Worm (Caenorhabditis elegans) whole organism, young adult: ENCODE results near the gene Y49F6B.13.

Experiments used
- C06A6.2 ChIP-seq: fragments of 200-800 bp; sonication (Bioruptor generic); conservative IDR thresholded peaks from 2 replicates; pipeline ENCODE4 v1.3.6; 2022; ENCODE audit warnings: missing genetic modification characterization, missing compliant biosample characterization
- F39B2.1 ChIP-seq: fragments of 200-800 bp; sonication (Bioruptor generic); IDR thresholded peaks from 2 replicates; pipeline ENCODE4 v1.3.6; 2022; ENCODE audit warnings: missing genetic modification reagents, missing genetic modification characterization, missing compliant biosample characterization
- F52B5.7 ChIP-seq: sonication (generic microtip); optimal IDR thresholded peaks from 2 replicates; lab custom pipeline; 2016; ENCODE audit warnings: mild to moderate bottlenecking, missing genetic modification characterization, missing compliant biosample characterization
- F57C9.4 ChIP-seq: sonication (generic microtip); optimal IDR thresholded peaks from 2 replicates; lab custom pipeline; 2017; ENCODE audit warnings: mild to moderate bottlenecking, missing genetic modification characterization, missing compliant biosample characterization
- K11D2.4 ChIP-seq: fragments of 200-800 bp; sonication (Bioruptor generic); IDR thresholded peaks from 2 replicates; pipeline ENCODE4 v1.3.6; 2022; ENCODE audit warnings: missing genetic modification reagents, missing genetic modification characterization, missing compliant biosample characterization
- K12H6.12 ChIP-seq: fragments of 200-800 bp; sonication (Bioruptor generic); optimal IDR thresholded peaks from 2 replicates; lab custom pipeline; 2018; ENCODE audit warnings: mild to moderate bottlenecking, missing genetic modification characterization, missing compliant biosample characterization
- ama-1 ChIP-seq, 3 experiments: fragments of 150-350 bp in 1 of 3; sonication (generic microtip) in 2 of 3; optimal IDR thresholded peaks; 2 replicates each; lab custom pipeline; 2014 to 2018; ENCODE audit warnings: missing biosample characterization in 2 of 3, missing genetic modification characterization in 2 of 3, missing genetic modification reagents in 2 of 3
- atf-7 ChIP-seq: sonication (generic microtip); optimal IDR thresholded peaks from 2 replicates; lab custom pipeline; 2017; ENCODE audit warnings: mild to moderate bottlenecking, missing genetic modification characterization, missing compliant biosample characterization
- athp-1 ChIP-seq: sonication (generic microtip); optimal IDR thresholded peaks from 2 replicates; lab custom pipeline; 2017; ENCODE audit warnings: mild to moderate bottlenecking, missing genetic modification characterization, missing compliant biosample characterization
- attf-3 ChIP-seq: fragments of 200-800 bp; sonication (Bioruptor generic); conservative IDR thresholded peaks from 2 replicates; pipeline ENCODE4 v1.3.6; 2022; ENCODE audit warnings: missing genetic modification reagents, missing genetic modification characterization, missing compliant biosample characterization
- attf-6 ChIP-seq: fragments of 200-800 bp; sonication (Bioruptor generic); IDR thresholded peaks from 2 replicates; pipeline ENCODE4 v1.3.6; 2022; ENCODE audit warnings: missing genetic modification reagents, missing genetic modification characterization, missing compliant biosample characterization
- bed-1 ChIP-seq: fragments of 200-800 bp; sonication (Bioruptor generic); IDR thresholded peaks from 2 replicates; pipeline ENCODE4 v1.3.6; 2022; ENCODE audit warnings: missing genetic modification reagents, missing genetic modification characterization, missing compliant biosample characterization
- ceh-100 ChIP-seq: fragments of 200-800 bp; sonication (Bioruptor generic); IDR thresholded peaks from 2 replicates; pipeline ENCODE4 v1.3.6; 2022; ENCODE audit warnings: missing genetic modification reagents, missing genetic modification characterization, missing compliant biosample characterization
- ceh-27 ChIP-seq: fragments of 200-800 bp; sonication (Bioruptor generic); optimal IDR thresholded peaks from 2 replicates; lab custom pipeline; 2018; ENCODE audit warnings: mild to moderate bottlenecking, missing genetic modification characterization, moderate library complexity, missing compliant biosample characterization
- ceh-58 ChIP-seq: fragments of 200-800 bp; sonication (Bioruptor generic); IDR thresholded peaks from 2 replicates; pipeline ENCODE4 v1.3.6; 2022; ENCODE audit warnings: missing genetic modification characterization, missing compliant biosample characterization
- ceh-79 ChIP-seq: sonication (generic microtip); optimal IDR thresholded peaks from 2 replicates; lab custom pipeline; 2017; ENCODE audit warnings: mild to moderate bottlenecking, missing genetic modification characterization, missing compliant biosample characterization
- chd-7 ChIP-seq: sonication (generic microtip); optimal IDR thresholded peaks from 2 replicates; lab custom pipeline; 2016; ENCODE audit warnings: mild to moderate bottlenecking, missing genetic modification characterization, moderate library complexity, missing compliant biosample characterization
- die-1 ChIP-seq: sonication (generic microtip); optimal IDR thresholded peaks from 2 replicates; lab custom pipeline; 2016; ENCODE audit warnings: missing genotype, mild to moderate bottlenecking, missing genetic modification characterization, missing compliant biosample characterization
- egl-18 ChIP-seq: fragments of 200-800 bp; sonication (Bioruptor generic); IDR thresholded peaks from 2 replicates; pipeline ENCODE4 v1.3.6; 2022; ENCODE audit warnings: missing genetic modification reagents, missing genetic modification characterization, missing compliant biosample characterization
- egrh-3 ChIP-seq: fragments of 200-800 bp; sonication (Bioruptor generic); IDR thresholded peaks from 2 replicates; pipeline ENCODE4 v1.3.6; 2022; ENCODE audit warnings: missing genetic modification reagents, missing genetic modification characterization, missing compliant biosample characterization
- ets-4 ChIP-seq: fragments of 200-800 bp; sonication (Bioruptor generic); optimal IDR thresholded peaks from 2 replicates; lab custom pipeline; 2018; ENCODE audit warnings: mild to moderate bottlenecking, missing genetic modification characterization, missing compliant biosample characterization
- gei-17 ChIP-seq: fragments of 200-800 bp; sonication (Bioruptor generic); optimal IDR thresholded peaks from 2 replicates; lab custom pipeline; 2018; ENCODE audit warnings: mild to moderate bottlenecking, missing genetic modification characterization, missing compliant biosample characterization
- hlh-12 ChIP-seq: sonication (generic microtip); optimal IDR thresholded peaks from 2 replicates; lab custom pipeline; 2016; ENCODE audit warnings: missing genetic modification characterization, missing compliant biosample characterization
- hmg-1.2 ChIP-seq: fragments of 200-800 bp; sonication (Bioruptor generic); IDR thresholded peaks from 2 replicates; pipeline ENCODE4 v1.3.6; 2022; ENCODE audit warnings: missing genetic modification reagents, missing genetic modification characterization, missing compliant biosample characterization
- hsf-1 ChIP-seq: fragments of 200-800 bp; sonication (Bioruptor generic); IDR thresholded peaks from 2 replicates; pipeline ENCODE4 v1.3.6; 2022; ENCODE audit warnings: missing genetic modification reagents, missing genetic modification characterization, missing compliant biosample characterization
- let-526 ChIP-seq: fragments of 200-800 bp; sonication (Bioruptor generic); IDR thresholded peaks from 2 replicates; pipeline ENCODE4 v1.3.6; 2022; ENCODE audit warnings: missing genetic modification reagents, missing genetic modification characterization, missing compliant biosample characterization
- lin-35 ChIP-seq, 3 experiments: fragments of 150-350 bp in 2 of 3; sonication (generic microtip) in 1 of 3; optimal IDR thresholded peaks; 2 replicates each; lab custom pipeline; 2014 to 2018; ENCODE audit warnings: missing biosample characterization in 3 of 3, missing genetic modification characterization in 3 of 3, missing genetic modification reagents in 3 of 3
- lin-40 ChIP-seq: sonication (generic microtip); optimal IDR thresholded peaks from 2 replicates; lab custom pipeline; 2016; ENCODE audit warnings: missing genetic modification characterization, mild to moderate bottlenecking, missing compliant biosample characterization, missing genotype, missing genetic modification reagents
- lsl-1 ChIP-seq: fragments of 200-800 bp; sonication (Bioruptor generic); optimal IDR thresholded peaks from 2 replicates; lab custom pipeline; 2018; ENCODE audit warnings: mild to moderate bottlenecking, missing genetic modification characterization, moderate library complexity, missing compliant biosample characterization
- madf-6 ChIP-seq: fragments of 200-800 bp; sonication (Bioruptor generic); IDR thresholded peaks from 2 replicates; pipeline ENCODE4 v1.3.6; 2022; ENCODE audit warnings: missing genetic modification reagents, missing genetic modification characterization, missing compliant biosample characterization
- madf-8 ChIP-seq: fragments of 200-800 bp; sonication (Bioruptor generic); conservative IDR thresholded peaks from 2 replicates; pipeline ENCODE4 v1.3.6; 2022; ENCODE audit warnings: missing genetic modification reagents, missing genetic modification characterization, missing compliant biosample characterization
- mel-28 ChIP-seq: sonication (generic microtip); optimal IDR thresholded peaks from 2 replicates; lab custom pipeline; 2016; ENCODE audit warnings: borderline replicate concordance, mild to moderate bottlenecking, missing genetic modification characterization, missing compliant biosample characterization
- mxl-1 ChIP-seq: sonication (generic microtip); optimal IDR thresholded peaks from 2 replicates; lab custom pipeline; 2016; ENCODE audit warnings: missing genetic modification characterization, missing compliant biosample characterization
- nfya-2 ChIP-seq: fragments of 200-800 bp; sonication (Bioruptor generic); IDR thresholded peaks from 2 replicates; pipeline ENCODE4 v1.3.6; 2022; ENCODE audit warnings: missing genetic modification reagents, missing genetic modification characterization, missing compliant biosample characterization
- nhr-120 ChIP-seq: fragments of 200-800 bp; sonication (Bioruptor generic); IDR thresholded peaks from 2 replicates; pipeline ENCODE4 v1.3.6; 2022; ENCODE audit warnings: missing genetic modification characterization, missing compliant biosample characterization
- nhr-179 ChIP-seq: sonication (generic microtip); optimal IDR thresholded peaks from 2 replicates; lab custom pipeline; 2016; ENCODE audit warnings: mild to moderate bottlenecking, missing genetic modification characterization, missing compliant biosample characterization
- pbrm-1 ChIP-seq: fragments of 200-800 bp; sonication (Bioruptor generic); IDR thresholded peaks from 2 replicates; pipeline ENCODE4 v1.3.6; 2022; ENCODE audit warnings: missing genetic modification reagents, missing genetic modification characterization, missing compliant biosample characterization
- pha-4 ChIP-seq: fragments of 150-350 bp; sonication (generic microtip); optimal IDR thresholded peaks from 2 replicates; lab custom pipeline; 2014; ENCODE audit warnings: missing biosample characterization, missing genetic modification reagents, missing genetic modification characterization
- rcor-1 ChIP-seq: fragments of 200-800 bp; sonication (Bioruptor generic); IDR thresholded peaks from 2 replicates; pipeline ENCODE4 v1.3.6; 2022; ENCODE audit warnings: missing genetic modification reagents, missing genetic modification characterization, missing compliant biosample characterization
- repo-1 ChIP-seq: sonication (generic microtip); optimal IDR thresholded peaks from 2 replicates; lab custom pipeline; 2017; ENCODE audit warnings: mild to moderate bottlenecking, missing genetic modification characterization, missing compliant biosample characterization
- rpc-1 ChIP-seq, 2 experiments: fragments of 150-350 bp in 1 of 2; sonication (generic microtip) in 1 of 2; optimal IDR thresholded peaks; 2 replicates each; lab custom pipeline; 2014 to 2018; ENCODE audit warnings: missing biosample characterization in 1 of 2, missing genetic modification characterization in 1 of 2, missing genetic modification reagents in 1 of 2, missing genotype in 1 of 2
- snpc-1.1 ChIP-seq: sonication (generic microtip); optimal IDR thresholded peaks from 2 replicates; lab custom pipeline; 2017; ENCODE audit warnings: missing genetic modification characterization, mild to moderate bottlenecking, missing compliant biosample characterization, antibody characterized with exemption, moderate library complexity, missing genotype, missing genetic modification reagents; ENCODE audit not compliant: insufficient read depth
- snpc-1.3 ChIP-seq: sonication (generic microtip); optimal IDR thresholded peaks from 2 replicates; lab custom pipeline; 2017; ENCODE audit warnings: missing genetic modification characterization, mild to moderate bottlenecking, missing compliant biosample characterization, antibody characterized with exemption, moderate library complexity, missing genotype, missing genetic modification reagents; ENCODE audit not compliant: insufficient read depth
- unc-130 ChIP-seq: sonication (generic microtip); optimal IDR thresholded peaks from 2 replicates; lab custom pipeline; 2016; ENCODE audit warnings: missing genetic modification reagents, missing genetic modification characterization, missing compliant biosample characterization
- unc-62 ChIP-seq: fragments of 150-350 bp; optimal IDR thresholded peaks from 2 replicates; lab custom pipeline; 2014; ENCODE audit warnings: missing biosample characterization, missing genetic modification reagents, missing genetic modification characterization
- ztf-25 ChIP-seq: fragments of 200-800 bp; sonication (Bioruptor generic); IDR thresholded peaks from 2 replicates; pipeline ENCODE4 v1.3.6; 2022; ENCODE audit warnings: missing genetic modification reagents, missing genetic modification characterization, missing compliant biosample characterization
- ztf-28 ChIP-seq: fragments of 200-800 bp; sonication (Bioruptor generic); IDR thresholded peaks from 2 replicates; pipeline ENCODE4 v1.3.6; 2022; ENCODE audit warnings: missing genetic modification reagents, missing genetic modification characterization, missing compliant biosample characterization

The Y49F6B.13 gene

DNA sequence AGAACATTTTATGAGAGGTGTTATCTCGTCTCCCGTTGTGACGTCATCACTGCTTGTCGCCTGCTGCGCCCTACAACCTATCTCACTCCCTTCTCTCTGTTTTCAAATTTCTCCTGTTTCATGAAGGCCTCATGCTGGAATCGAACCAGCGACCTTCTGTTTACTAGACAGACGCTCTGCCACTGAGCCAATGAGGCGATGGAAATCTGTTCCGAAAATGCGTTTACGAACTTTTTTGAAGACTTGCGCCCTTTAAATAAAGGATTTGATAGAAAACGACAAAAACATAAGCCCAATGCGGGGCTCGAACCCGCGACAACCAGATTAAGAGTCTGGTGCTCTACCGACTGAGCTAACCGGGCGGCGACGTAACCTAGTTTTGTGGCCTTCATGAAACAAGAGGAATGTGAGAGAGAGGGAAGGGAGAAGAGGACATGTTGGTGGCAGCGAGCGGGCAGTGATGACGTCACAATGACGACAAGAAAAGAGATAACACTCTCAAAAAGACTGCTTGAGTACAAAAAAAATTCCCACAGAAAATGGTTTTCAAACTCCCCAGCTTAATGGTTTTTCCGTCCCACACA is 47.5 kb upstream of the Y49F6B.13 start, which contains the start of gene clec-126 (continued):
- TF ChIP-seq madf-8 (GFP tag; lab: Robert Waterston, UW) (0 out of 2 replicates have a peak, but pooled peaks have one; percentile 11), madf-6 (peak; percentile 71), chd-7 (peak; percentile 59), F57C9.4 (no peak), snpc-1.3 (tag; lab: Kevin White, UChicago) (peak; percentile 80), nhr-179 (tag; lab: Kevin White, UChicago) (peak; percentile 53), nfya-2 (GFP tag; lab: Robert Waterston, UW) (no peak), lin-40 (tag; lab: Kevin White, UChicago) (peak; percentile 94), repo-1 (tag; lab: Kevin White, UChicago) (peak; percentile 90), let-526 (GFP tag; lab: Robert Waterston, UW) (no peak), unc-130 (GFP tag; lab: Kevin White, UChicago) (peak; percentile 80), ztf-28 (GFP tag; lab: Robert Waterston, UW) (0 out of 2 replicates have a peak, but pooled peaks have one; percentile 57), athp-1 (peak; percentile 87), unc-62 (no peak), F39B2.1 (no peak), attf-6 (GFP tag; lab: Robert Waterston, UW) (no peak), C06A6.2 (GFP tag; lab: Robert Waterston, UW) (peak; percentile 50; the same call in 1 of the 2 replicates), ztf-25 (GFP tag; lab: Robert Waterston, UW) (no peak), ets-4 (GFP tag; lab: Kevin White, UChicago) (peak; percentile 12), hlh-12 (tag; lab: Kevin White, UChicago) (peak; percentile 29), mel-28 (tag; lab: Kevin White, UChicago) (no peak), ceh-58 (no peak), pbrm-1 (GFP tag; lab: Robert Waterston, UW) (peak; percentile 79), ceh-27 (peak; percentile 45), lin-35 (GFP tag; optimal IDR thresholded peaks at IDR 0.05; lab: Kevin White, UChicago) (peak in 1 of 3 experiments; percentile 58), egrh-3 (GFP tag; lab: Robert Waterston, UW) (peak; percentile 54), K11D2.4 (GFP tag; lab: Robert Waterston, UW) (peak; percentile 50; the same call in 1 of the 2 replicates), bed-1 (GFP tag; lab: Robert Waterston, UW) (no peak), hmg-1.2 (GFP tag; lab: Robert Waterston, UW) (peak; percentile 77), hsf-1 (GFP tag; lab: Robert Waterston, UW) (0 out of 2 replicates have a peak, but pooled peaks have one; percentile 33), gei-17 (GFP tag; lab: Kevin White, UChicago) (peak; percentile 73), lsl-1 (GFP tag; lab: Kevin White, UChicago) (peak; percentile 66), F52B5.7 (tag; lab: Kevin White, UChicago) (peak; percentile 51), ceh-100 (GFP tag; lab: Robert Waterston, UW) (peak; percentile 49), ceh-79 (tag; lab: Kevin White, UChicago) (peak; percentile 49), atf-7 (tag; lab: Kevin White, UChicago) (peak; percentile 93), rpc-1 (optimal IDR thresholded peaks at IDR 0.05; lab: Kevin White, UChicago) (peak; percentile 88), rpc-1 (tag; optimal IDR thresholded peaks at IDR 0.05; lab: Kevin White, UChicago) (peak; percentile 89), attf-3 (GFP tag; lab: Robert Waterston, UW) (peak; percentile 62; the same call in 1 of the 2 replicates), ama-1 (optimal IDR thresholded peaks at IDR 0.05; lab: Kevin White, UChicago) (no peak), ama-1 (GFP tag; optimal IDR thresholded peaks at IDR 0.05; lab: Kevin White, UChicago) (peak; percentile 30 to 71), snpc-1.1 (tag; lab: Kevin White, UChicago) (peak; percentile 73), rcor-1 (GFP tag; lab: Robert Waterston, UW) (peak; percentile 59; the same call in 1 of the 2 replicates), die-1 (tag; lab: Kevin White, UChicago) (peak; percentile 87), mxl-1 (tag; lab: Kevin White, UChicago) (peak; percentile 78), pha-4 (tag; lab: Kevin White, UChicago) (peak; percentile 11), K12H6.12 (peak; percentile 62), egl-18 (GFP tag; lab: Robert Waterston, UW) (no peak), nhr-120 (GFP tag; lab: Robert Waterston, UW) (no peak)
